Fruit fly (Drosophila melanogaster) S2 (cell line): Measurements from ENCODE around the gene uif.

Source experiments
- CG8478 ChIP-seq: fragments of >200 bp; optimal IDR thresholded peaks from 2 replicates; lab custom pipeline; 2018
- CTCF ChIP-seq, 2 experiments: fragments of >200 bp; optimal IDR thresholded peaks; 2 replicates each; lab custom pipeline; 2018

uif gene

dm6 chr2L:6942714-6943113 is 67.4 kb downstream of the uif start, which contains the start of gene CG18304:
CG18304 (minus strand) TSS chr2L:6942814.
- TF ChIP-seq CTCF (optimal IDR thresholded peaks at IDR 0.05; lab: Kevin White, UChicago) (no peak), CG8478 (lab: Kevin White, UChicago) (no peak)

dm6 chr2L:6941731-6942130 is 68.4 kb downstream of the uif start:
- TF ChIP-seq CG8478 (lab: Kevin White, UChicago) (no peak), CTCF (optimal IDR thresholded peaks at IDR 0.05; lab: Kevin White, UChicago) (no peak)

dm6 chr2L:6939698-6940097 is 70.5 kb downstream of the uif start:
- TF ChIP-seq CG8478 (lab: Kevin White, UChicago) (no peak), CTCF (optimal IDR thresholded peaks at IDR 0.05; lab: Kevin White, UChicago) (peak in 1 of 2 experiments; percentile 35)

- TF ChIP-seq CTCF (optimal IDR thresholded peaks at IDR 0.05; lab: Kevin White, UChicago) = no peak
- no peak for TF ChIP-seq CG8478 (lab: Kevin White, UChicago)
Observed at dm6 chr2L:6931821-6932220, 78.3 kb downstream of the uif start, which contains the start of gene CG43232. CG43232 (plus strand) TSS chr2L:6932121.

- no peak for TF ChIP-seq CG8478 (lab: Kevin White, UChicago)
- no peak for TF ChIP-seq CTCF (optimal IDR thresholded peaks at IDR 0.05; lab: Kevin White, UChicago)
Observed at dm6 chr2L:6925114-6925513, 85.0 kb downstream of the uif start.
